Worm (Caenorhabditis elegans): Measurements from ENCODE around the gene Y47D7A.13.

- TF ChIP-seq xnd-1 (tag; optimal IDR thresholded peaks at IDR 0.05) (no peak), nhr-90 (tag; optimal IDR thresholded peaks at IDR 0.05) (no peak), ama-1 (optimal IDR thresholded peaks at IDR 0.05) (no peak), ama-1 (GFP tag; optimal IDR thresholded peaks at IDR 0.05) (no peak), him-1 (tag; optimal IDR thresholded peaks at IDR 0.05) (no peak), attf-6 (GFP tag; IDR thresholded peaks at IDR 0.05) (no peak), sea-2 (GFP tag; IDR thresholded peaks at IDR 0.05) (no peak), lir-1 (GFP tag; conservative IDR thresholded peaks at IDR 0.05) (no peak), sptf-2 (GFP tag; optimal IDR thresholded peaks at IDR 0.05) (no peak), lsl-1 (GFP tag; optimal IDR thresholded peaks at IDR 0.05) (no peak)
These were observed 47.8 kb downstream of the Y47D7A.13 start for ce11 chrV:4387916-4388315.
